Fruit fly (Drosophila melanogaster) whole organism, wandering third instar larva: ENCODE measurements around the gene CG15036.

Experiments
- Abd-B ChIP-seq: fragments of >200 bp; optimal IDR thresholded peaks from 2 replicates; lab custom pipeline; 2017; ENCODE audit warnings: missing biosample characterization, missing genetic modification characterization
- CG32264 ChIP-seq: fragments of 200-800 bp; sonication (Bioruptor generic); optimal IDR thresholded peaks from 2 replicates; lab custom pipeline; 2016; ENCODE audit warnings: missing biosample characterization, missing genetic modification characterization
- CG9705 ChIP-seq: fragments of 200-800 bp; sonication (Bioruptor generic); optimal IDR thresholded peaks from 2 replicates; lab custom pipeline; 2018; ENCODE audit warnings: missing biosample characterization, mild to moderate bottlenecking, missing genetic modification characterization
- CrebA ChIP-seq: fragments of 200-800 bp; sonication (Bioruptor generic); optimal IDR thresholded peaks from 2 replicates; lab custom pipeline; 2016; ENCODE audit warnings: missing biosample characterization, mild to moderate bottlenecking, missing genetic modification characterization, borderline replicate concordance
- Dfd ChIP-seq: fragments of >200 bp; optimal IDR thresholded peaks from 2 replicates; lab custom pipeline; 2017; ENCODE audit warnings: missing biosample characterization, missing genetic modification characterization
- Dif ChIP-seq: fragments of 200-275, 200-300 bp; sonication (Bioruptor generic); optimal IDR thresholded peaks from 2 replicates; lab custom pipeline; 2018; ENCODE audit warnings: missing biosample characterization, missing genetic modification characterization; ENCODE audit not compliant: partially characterized antibody
- GATAd ChIP-seq: sonication (Bioruptor generic); optimal IDR thresholded peaks from 2 replicates; lab custom pipeline; 2016; ENCODE audit warnings: missing biosample characterization, missing genetic modification characterization
- HLH106 ChIP-seq: fragments of 200-800 bp; optimal IDR thresholded peaks from 3 replicates; lab custom pipeline; 2019; ENCODE audit warnings: missing biosample characterization, mild to moderate bottlenecking, missing genetic modification characterization, moderate library complexity
- Hnf4 ChIP-seq: fragments of 200-800 bp; sonication (Bioruptor generic); optimal IDR thresholded peaks from 2 replicates; lab custom pipeline; 2016; ENCODE audit warnings: missing biosample characterization, mild to moderate bottlenecking, missing genetic modification characterization
- Hr78 ChIP-seq: fragments of >200 bp; optimal IDR thresholded peaks from 2 replicates; lab custom pipeline; 2017; ENCODE audit warnings: missing biosample characterization, missing genetic modification characterization
- Hr83 ChIP-seq: fragments of 200-300 bp; sonication (Bioruptor generic); optimal IDR thresholded peaks from 2 replicates; lab custom pipeline; 2016; ENCODE audit warnings: missing biosample characterization, mild to moderate bottlenecking, missing genetic modification characterization, moderate library complexity; ENCODE audit not compliant: poor library complexity, severe bottlenecking
- Jra ChIP-seq: sonication (Bioruptor generic); optimal IDR thresholded peaks from 2 replicates; lab custom pipeline; 2016; ENCODE audit warnings: missing biosample characterization, missing genetic modification characterization
- Mio ChIP-seq: sonication (Bioruptor generic); optimal IDR thresholded peaks from 2 replicates; lab custom pipeline; 2016; ENCODE audit warnings: missing biosample characterization, missing genetic modification characterization
- N ChIP-seq: fragments of >200 bp; optimal IDR thresholded peaks from 2 replicates; lab custom pipeline; 2018; ENCODE audit warnings: missing biosample characterization, missing external identifiers, missing genetic modification characterization
- OdsH ChIP-seq: fragments of 200-800 bp; sonication (Bioruptor generic); optimal IDR thresholded peaks from 2 replicates; lab custom pipeline; 2016; ENCODE audit warnings: missing biosample characterization, mild to moderate bottlenecking, missing genetic modification characterization
- Rel ChIP-seq, 2 experiments: fragments of 200-800 bp; sonication (Bioruptor generic) in 1 of 2; optimal IDR thresholded peaks; 2 replicates in 1 of 2; 3 replicates in 1 of 2; lab custom pipeline; 2016 to 2019; ENCODE audit warnings: mild to moderate bottlenecking in 2 of 2, missing biosample characterization in 2 of 2, missing genetic modification characterization in 2 of 2, moderate library complexity in 1 of 2
- Vsx2 ChIP-seq: fragments of 200-300, 225-300 bp; sonication (Bioruptor generic); optimal IDR thresholded peaks from 2 replicates; lab custom pipeline; 2018; ENCODE audit warnings: missing biosample characterization, missing genetic modification characterization; ENCODE audit not compliant: partially characterized antibody
- brk ChIP-seq: fragments of 200-800 bp; sonication (Bioruptor generic); optimal IDR thresholded peaks from 2 replicates; lab custom pipeline; 2016; ENCODE audit warnings: missing biosample characterization, mild to moderate bottlenecking, missing genetic modification characterization
- dl ChIP-seq, 2 experiments: fragments of 175-275, 200-275 bp in 1 of 2; fragments of 200-275 bp in 1 of 2; sonication (Bioruptor generic); optimal IDR thresholded peaks; lab custom pipeline; 2018; ENCODE audit warnings: mild to moderate bottlenecking in 2 of 2, missing biosample characterization in 2 of 2, missing genetic modification characterization in 2 of 2, moderate library complexity in 2 of 2; ENCODE audit not compliant: partially characterized antibody in 2 of 2, insufficient read depth in 1 of 2
- dmrt93B ChIP-seq: fragments of 200-800 bp; sonication (Bioruptor generic); optimal IDR thresholded peaks from 2 replicates; lab custom pipeline; 2018; ENCODE audit warnings: missing biosample characterization, mild to moderate bottlenecking, missing genetic modification characterization
- dsf ChIP-seq: sonication (Bioruptor generic); optimal IDR thresholded peaks from 2 replicates; lab custom pipeline; 2016; ENCODE audit warnings: missing biosample characterization, missing genetic modification characterization, borderline replicate concordance
- ey ChIP-seq: fragments of 200-800 bp; sonication (Bioruptor generic); optimal IDR thresholded peaks from 2 replicates; lab custom pipeline; 2016; ENCODE audit warnings: missing biosample characterization, missing genetic modification characterization
- foxo ChIP-seq, 2 experiments: fragments of 200-800 bp; sonication (Bioruptor generic); optimal IDR thresholded peaks; 2 replicates in 1 of 2; 3 replicates in 1 of 2; lab custom pipeline; 2016 to 2017; ENCODE audit warnings: missing biosample characterization in 2 of 2, missing genetic modification characterization in 2 of 2
- fru ChIP-seq: fragments of 200-800 bp; sonication (Bioruptor generic); optimal IDR thresholded peaks from 3 replicates; lab custom pipeline; 2016; ENCODE audit warnings: missing biosample characterization, mild to moderate bottlenecking, missing genetic modification characterization
- h ChIP-seq: fragments of 200-800 bp; sonication (Bioruptor generic); optimal IDR thresholded peaks from 3 replicates; lab custom pipeline; 2016; ENCODE audit warnings: missing biosample characterization, mild to moderate bottlenecking, missing genetic modification characterization
- jim ChIP-seq: fragments of 175-275, 200-325 bp; sonication (Bioruptor generic); optimal IDR thresholded peaks from 2 replicates; lab custom pipeline; 2016; ENCODE audit warnings: missing biosample characterization, mild to moderate bottlenecking, missing genetic modification characterization
- lola ChIP-seq: fragments of >200 bp; optimal IDR thresholded peaks from 2 replicates; lab custom pipeline; 2017; ENCODE audit warnings: missing biosample characterization, missing genetic modification characterization
- pan ChIP-seq: fragments of >200 bp; optimal IDR thresholded peaks from 2 replicates; lab custom pipeline; 2017
- psq ChIP-seq: fragments of 200-800 bp; sonication (Bioruptor generic); optimal IDR thresholded peaks from 3 replicates; lab custom pipeline; 2017; ENCODE audit warnings: missing biosample characterization, mild to moderate bottlenecking, missing genetic modification characterization, moderate library complexity
- rgr ChIP-seq: fragments of 200-800 bp; sonication (Bioruptor generic); optimal IDR thresholded peaks from 3 replicates; lab custom pipeline; 2016; ENCODE audit warnings: missing biosample characterization, mild to moderate bottlenecking, missing genetic modification characterization
- sage ChIP-seq: fragments of 200-800 bp; sonication (Bioruptor generic); optimal IDR thresholded peaks from 2 replicates; lab custom pipeline; 2016; ENCODE audit warnings: missing biosample characterization, mild to moderate bottlenecking, missing genetic modification characterization
- sv ChIP-seq: fragments of 200-800 bp; sonication (Bioruptor generic); optimal IDR thresholded peaks from 3 replicates; lab custom pipeline; 2016; ENCODE audit warnings: missing biosample characterization, missing genetic modification characterization
- tai ChIP-seq: sonication (Bioruptor generic); optimal IDR thresholded peaks from 2 replicates; lab custom pipeline; 2016; ENCODE audit warnings: missing biosample characterization, missing genetic modification characterization
- usp ChIP-seq: fragments of >200 bp; optimal IDR thresholded peaks from 2 replicates; lab custom pipeline; 2017; ENCODE audit warnings: missing biosample characterization, missing genetic modification characterization
- woc ChIP-seq: sonication (Bioruptor generic); optimal IDR thresholded peaks from 2 replicates; lab custom pipeline; 2016; ENCODE audit warnings: missing biosample characterization, mild to moderate bottlenecking, missing genetic modification characterization

Gene CG15036

dm6 chrX:7424742-7425141 is at the start of gene CG15036:
CG15036 (minus strand) TSS chrX:7424842.
- TF ChIP-seq jim (GFP tag; lab: Kevin White, UChicago) = no peak
- TF ChIP-seq pan = no peak
- TF ChIP-seq GATAd (GFP tag; lab: Kevin White, UChicago) = no peak
- TF ChIP-seq dmrt93B = no peak
- TF ChIP-seq brk = no peak
- TF ChIP-seq lola (GFP tag; lab: Kevin White, UChicago) = no peak
- no peak for TF ChIP-seq HLH106 (tag; lab: Kevin White, UChicago)
- TF ChIP-seq ey (GFP tag; lab: Kevin White, UChicago) = no peak
- TF ChIP-seq h (GFP tag; lab: Kevin White, UChicago) = no peak
- no peak for TF ChIP-seq dsf (GFP tag; lab: Kevin White, UChicago)
- TF ChIP-seq rgr (GFP tag; lab: Kevin White, UChicago) = no peak
- no peak for TF ChIP-seq Abd-B (GFP tag; lab: Kevin White, UChicago)
- no peak for TF ChIP-seq Mio (GFP tag; lab: Kevin White, UChicago)
- no peak for TF ChIP-seq sage
- no peak for TF ChIP-seq Dif
- no peak for TF ChIP-seq OdsH (GFP tag; lab: Kevin White, UChicago)
- TF ChIP-seq Hr78 = no peak
- no peak for TF ChIP-seq Vsx2
- TF ChIP-seq foxo (GFP tag; optimal IDR thresholded peaks at IDR 0.05; lab: Kevin White, UChicago) = no peak
- TF ChIP-seq fru (GFP tag; lab: Kevin White, UChicago) = no peak

- TF ChIP-seq Dfd (GFP tag; lab: Kevin White, UChicago) (no peak), CG9705 (GFP tag; lab: Kevin White, UChicago) (no peak), usp (GFP tag; lab: Kevin White, UChicago) (no peak), Hr83 (no peak), psq (GFP tag; lab: Kevin White, UChicago) (no peak), rgr (GFP tag; lab: Kevin White, UChicago) (no peak), Vsx2 (no peak), foxo (GFP tag; optimal IDR thresholded peaks at IDR 0.05; lab: Kevin White, UChicago) (no peak), CG32264 (GFP tag; lab: Kevin White, UChicago) (no peak), CrebA (GFP tag; lab: Kevin White, UChicago) (no peak), dmrt93B (no peak), jim (GFP tag; lab: Kevin White, UChicago) (no peak), tai (no peak), Hr78 (no peak), woc (GFP tag; lab: Kevin White, UChicago) (no peak), fru (GFP tag; lab: Kevin White, UChicago) (no peak), Abd-B (GFP tag; lab: Kevin White, UChicago) (no peak)
Measured at dm6 chrX:7466328-7466727, 41.7 kb upstream of the CG15036 start.

- TF ChIP-seq woc (GFP tag; lab: Kevin White, UChicago) = no peak
- no peak for TF ChIP-seq Rel (GFP tag; optimal IDR thresholded peaks at IDR 0.05; lab: Kevin White, UChicago)
- no peak for TF ChIP-seq Rel (tag; optimal IDR thresholded peaks at IDR 0.05; lab: Kevin White, UChicago)
- no peak for TF ChIP-seq OdsH (GFP tag; lab: Kevin White, UChicago)
- TF ChIP-seq Jra = no peak
- no peak for TF ChIP-seq jim (GFP tag; lab: Kevin White, UChicago)
- TF ChIP-seq sv = no peak
- TF ChIP-seq HLH106 (tag; lab: Kevin White, UChicago) = no peak
- no peak for TF ChIP-seq CG9705 (GFP tag; lab: Kevin White, UChicago)
- TF ChIP-seq rgr (GFP tag; lab: Kevin White, UChicago) = no peak
- TF ChIP-seq Abd-B (GFP tag; lab: Kevin White, UChicago) = no peak
- TF ChIP-seq N (GFP tag; lab: Kevin White, UChicago) = no peak
- no peak for TF ChIP-seq dl (GFP tag; optimal IDR thresholded peaks at IDR 0.05; lab: Kevin White, UChicago; ENCODE audit: insufficient read depth in 1 of 2, partially characterized antibody in 2 of 2)
- TF ChIP-seq brk = no peak
- TF ChIP-seq h (GFP tag; lab: Kevin White, UChicago) = no peak
Measured at dm6 chrX:7462089-7462488, 37.4 kb upstream of the CG15036 start.

dm6 chrX:7453236-7453635 is 28.6 kb upstream of the CG15036 start, which contains the start of gene CG43198:
CG43198 (minus strand) TSS chrX:7453336.
- TF ChIP-seq fru (GFP tag; lab: Kevin White, UChicago) (no peak), Abd-B (GFP tag; lab: Kevin White, UChicago) (no peak), Hnf4 (GFP tag; lab: Kevin White, UChicago) (no peak), lola (GFP tag; lab: Kevin White, UChicago) (no peak), CG9705 (GFP tag; lab: Kevin White, UChicago) (no peak), Mio (GFP tag; lab: Kevin White, UChicago) (no peak), CG32264 (GFP tag; lab: Kevin White, UChicago) (no peak), ey (GFP tag; lab: Kevin White, UChicago) (no peak), usp (GFP tag; lab: Kevin White, UChicago) (no peak), CrebA (GFP tag; lab: Kevin White, UChicago) (no peak), dsf (GFP tag; lab: Kevin White, UChicago) (no peak), HLH106 (tag; lab: Kevin White, UChicago) (no peak), Jra (no peak), Hr78 (no peak), dmrt93B (no peak), dl (GFP tag; optimal IDR thresholded peaks at IDR 0.05; lab: Kevin White, UChicago; ENCODE audit: insufficient read depth in 1 of 2, partially characterized antibody in 2 of 2) (no peak), foxo (GFP tag; optimal IDR thresholded peaks at IDR 0.05; lab: Kevin White, UChicago) (no peak), N (GFP tag; lab: Kevin White, UChicago) (no peak), pan (no peak)
